Worm (Caenorhabditis elegans) whole organism, L3 larva: Measurements from ENCODE around the gene F20A1.2.
A peak's percentile ranks its signal among the peaks of the same experiment; 100 is the strongest.
"Not testable (repeated sequence)": the region's sequence is repeated elsewhere in the genome, so short reads cannot be mapped to it uniquely, and the experiment has no call there.

Experiments
- R02D3.7 ChIP-seq: fragments of 150-350 bp; optimal IDR thresholded peaks from 2 replicates; lab custom pipeline; 2014; ENCODE audit warnings: missing biosample characterization, missing genetic modification characterization
- ZK546.5 ChIP-seq: sonication (generic microtip); optimal IDR thresholded peaks from 2 replicates; lab custom pipeline; 2017; ENCODE audit warnings: missing biosample characterization, missing genetic modification characterization
- aly-2 ChIP-seq: fragments of 150-350 bp; optimal IDR thresholded peaks from 2 replicates; lab custom pipeline; 2014; ENCODE audit warnings: missing biosample characterization, missing genetic modification characterization
- ama-1 ChIP-seq: fragments of 150-350 bp; optimal IDR thresholded peaks from 2 replicates; lab custom pipeline; 2018
- ceh-16 ChIP-seq: sonication (generic microtip); optimal IDR thresholded peaks from 2 replicates; lab custom pipeline; 2017; ENCODE audit warnings: missing biosample characterization, missing genetic modification characterization
- ceh-28 ChIP-seq: fragments of 150-350 bp; optimal IDR thresholded peaks from 2 replicates; lab custom pipeline; 2014; ENCODE audit warnings: missing biosample characterization, missing genetic modification reagents, missing genetic modification characterization
- ceh-82 ChIP-seq: fragments of 150-350 bp; optimal IDR thresholded peaks from 2 replicates; lab custom pipeline; 2014; ENCODE audit warnings: missing biosample characterization, missing genetic modification characterization
- ceh-9 ChIP-seq: sonication (generic microtip); optimal IDR thresholded peaks from 2 replicates; lab custom pipeline; 2018; ENCODE audit warnings: missing biosample characterization, missing genetic modification characterization
- daf-12 ChIP-seq: fragments of 150-350 bp; optimal IDR thresholded peaks from 2 replicates; lab custom pipeline; 2014; ENCODE audit warnings: missing biosample characterization, missing genetic modification reagents, missing genetic modification characterization
- egl-27 ChIP-seq: sonication (generic microtip); optimal IDR thresholded peaks from 4 replicates; lab custom pipeline; 2017; ENCODE audit warnings: missing biosample characterization, missing genetic modification reagents, missing genetic modification characterization
- egl-5 ChIP-seq: fragments of 150-350 bp; optimal IDR thresholded peaks from 2 replicates; lab custom pipeline; 2017; ENCODE audit warnings: missing biosample characterization, missing genetic modification reagents, missing genetic modification characterization, inconsistent platforms
- elt-1 ChIP-seq: fragments of 150-350 bp; optimal IDR thresholded peaks from 2 replicates; lab custom pipeline; 2014; ENCODE audit warnings: missing biosample characterization, missing genetic modification characterization
- elt-2 ChIP-seq: sonication (generic microtip); optimal IDR thresholded peaks from 2 replicates; lab custom pipeline; 2016; ENCODE audit warnings: missing genetic modification reagents, mild to moderate bottlenecking, missing genetic modification characterization, missing compliant biosample characterization
- elt-3 ChIP-seq, 3 experiments: fragments of 150-350 bp in 1 of 3; sonication (generic microtip) in 2 of 3; optimal IDR thresholded peaks; 2 replicates in 2 of 3; 4 replicates in 1 of 3; lab custom pipeline; 2014 to 2017; ENCODE audit warnings: missing biosample characterization in 3 of 3, missing genetic modification characterization in 3 of 3
- eor-1 ChIP-seq, 2 experiments: fragments of 150-350 bp; optimal IDR thresholded peaks; 2 replicates each; lab custom pipeline; 2014 to 2018; ENCODE audit warnings: missing biosample characterization in 2 of 2, missing genetic modification characterization in 2 of 2
- fkh-2 ChIP-seq: fragments of 150-350 bp; optimal IDR thresholded peaks from 2 replicates; lab custom pipeline; 2014; ENCODE audit warnings: missing biosample characterization, missing genetic modification reagents, missing genetic modification characterization
- fos-1 ChIP-seq: fragments of 150-350 bp; optimal IDR thresholded peaks from 2 replicates; lab custom pipeline; 2014; ENCODE audit warnings: missing biosample characterization, missing genetic modification characterization
- hmg-11 ChIP-seq: sonication (generic microtip); optimal IDR thresholded peaks from 2 replicates; lab custom pipeline; 2016; ENCODE audit warnings: missing genetic modification characterization, missing compliant biosample characterization
- jun-1 ChIP-seq: fragments of 150-350 bp; optimal IDR thresholded peaks from 2 replicates; lab custom pipeline; 2014; ENCODE audit warnings: missing biosample characterization, missing genetic modification reagents, missing genetic modification characterization
- lin-15B ChIP-seq: fragments of 150-350 bp; optimal IDR thresholded peaks from 2 replicates; lab custom pipeline; 2014; ENCODE audit warnings: missing biosample characterization, missing genetic modification characterization
- lin-39 ChIP-seq: fragments of 150-350 bp; optimal IDR thresholded peaks from 2 replicates; lab custom pipeline; 2018; ENCODE audit warnings: missing biosample characterization, missing genetic modification reagents, missing genetic modification characterization
- lsy-12 ChIP-seq: sonication (generic microtip); optimal IDR thresholded peaks from 2 replicates; lab custom pipeline; 2016; ENCODE audit warnings: mild to moderate bottlenecking, missing genetic modification characterization, missing compliant biosample characterization
- mdl-1 ChIP-seq: fragments of 150-350 bp; optimal IDR thresholded peaks from 2 replicates; lab custom pipeline; 2014; ENCODE audit warnings: missing biosample characterization, missing genetic modification characterization
- mml-1 ChIP-seq: fragments of 150-350 bp; sonication (generic microtip); optimal IDR thresholded peaks from 3 replicates; lab custom pipeline; 2014; ENCODE audit warnings: missing biosample characterization, missing genetic modification characterization
- nfya-1 ChIP-seq: sonication (generic microtip); optimal IDR thresholded peaks from 2 replicates; lab custom pipeline; 2017; ENCODE audit warnings: missing genetic modification characterization, mild to moderate bottlenecking, missing compliant biosample characterization, antibody characterized with exemption, moderate library complexity; ENCODE audit not compliant: insufficient read depth
- nhr-11 ChIP-seq: fragments of 150-350 bp; optimal IDR thresholded peaks from 2 replicates; lab custom pipeline; 2014; ENCODE audit warnings: missing biosample characterization, missing genetic modification characterization
- nhr-12 ChIP-seq: fragments of 150-350 bp; optimal IDR thresholded peaks from 2 replicates; lab custom pipeline; 2014; ENCODE audit warnings: missing biosample characterization, missing genetic modification characterization
- nhr-23 ChIP-seq: fragments of 150-350 bp; optimal IDR thresholded peaks from 2 replicates; lab custom pipeline; 2014; ENCODE audit warnings: missing biosample characterization, missing genetic modification reagents, missing genetic modification characterization
- nhr-237 ChIP-seq: fragments of 150-350 bp; optimal IDR thresholded peaks from 2 replicates; lab custom pipeline; 2014; ENCODE audit warnings: missing biosample characterization, missing genetic modification characterization
- nhr-25 ChIP-seq: sonication (generic microtip); optimal IDR thresholded peaks from 2 replicates; lab custom pipeline; 2017; ENCODE audit warnings: missing biosample characterization, missing genetic modification characterization
- nhr-28 ChIP-seq: fragments of 150-350 bp; optimal IDR thresholded peaks from 2 replicates; lab custom pipeline; 2014; ENCODE audit warnings: missing biosample characterization, missing genetic modification characterization
- nhr-43 ChIP-seq: sonication (generic microtip); optimal IDR thresholded peaks from 2 replicates; lab custom pipeline; 2016; ENCODE audit warnings: mild to moderate bottlenecking, missing genetic modification characterization, missing compliant biosample characterization; ENCODE audit not compliant: poor library complexity, severe bottlenecking
- nhr-67 ChIP-seq: fragments of 150-350 bp; optimal IDR thresholded peaks from 2 replicates; lab custom pipeline; 2014; ENCODE audit warnings: missing biosample characterization, missing genetic modification characterization
- nhr-76 ChIP-seq: fragments of 150-350 bp; sonication (generic microtip); optimal IDR thresholded peaks from 5 replicates; lab custom pipeline; 2014; ENCODE audit warnings: missing biosample characterization, missing genetic modification characterization
- nhr-77 ChIP-seq: fragments of 150-350 bp; optimal IDR thresholded peaks from 2 replicates; lab custom pipeline; 2014; ENCODE audit warnings: missing biosample characterization, missing genetic modification characterization
- pha-4 ChIP-seq: fragments of 150-350 bp; optimal IDR thresholded peaks from 2 replicates; lab custom pipeline; 2014; ENCODE audit warnings: missing biosample characterization, missing genetic modification reagents, missing genetic modification characterization
- pqm-1 ChIP-seq: fragments of 150-350 bp; optimal IDR thresholded peaks from 2 replicates; lab custom pipeline; 2017; ENCODE audit warnings: missing biosample characterization, missing genetic modification characterization, inconsistent platforms
- sea-2 ChIP-seq: fragments of 150-350 bp; sonication (generic microtip); optimal IDR thresholded peaks from 4 replicates; lab custom pipeline; 2014; ENCODE audit warnings: missing biosample characterization, missing genetic modification reagents, missing genetic modification characterization
- skn-1 ChIP-seq: fragments of 150-350 bp; optimal IDR thresholded peaks from 2 replicates; lab custom pipeline; 2014; ENCODE audit warnings: missing biosample characterization, missing genetic modification characterization
- snpc-4 ChIP-seq: fragments of 150-350 bp; optimal IDR thresholded peaks from 2 replicates; lab custom pipeline; 2014; ENCODE audit warnings: missing biosample characterization, missing genetic modification characterization
- tbx-2 ChIP-seq: sonication (generic microtip); optimal IDR thresholded peaks from 2 replicates; lab custom pipeline; 2016; ENCODE audit warnings: mild to moderate bottlenecking, missing genetic modification characterization, missing compliant biosample characterization
- unc-39 ChIP-seq: sonication (generic microtip); optimal IDR thresholded peaks from 4 replicates; lab custom pipeline; 2017; ENCODE audit warnings: missing biosample characterization, missing genetic modification characterization
- unc-62 ChIP-seq: fragments of 150-350 bp; sonication (generic microtip); optimal IDR thresholded peaks from 4 replicates; lab custom pipeline; 2014; ENCODE audit warnings: missing biosample characterization, missing genetic modification reagents, missing genetic modification characterization
- zag-1 ChIP-seq: fragments of 150-350 bp; optimal IDR thresholded peaks from 2 replicates; lab custom pipeline; 2014; ENCODE audit warnings: missing biosample characterization, missing genetic modification characterization
- ztf-11 ChIP-seq: fragments of 150-350 bp; optimal IDR thresholded peaks from 2 replicates; lab custom pipeline; 2014; ENCODE audit warnings: missing biosample characterization, missing genetic modification characterization
- ztf-4 ChIP-seq: fragments of 150-350 bp; optimal IDR thresholded peaks from 2 replicates; lab custom pipeline; 2014; ENCODE audit warnings: missing biosample characterization, missing genetic modification characterization

The F20A1.2 gene

ce11 chrV:7054598-7054997 is 8.5 kb downstream of the F20A1.2 start, which contains the start of gene spig-8:
Gene spig-8 (plus strand): TSS chrV:7054898.
- TF ChIP-seq unc-62 (GFP tag; lab: Kevin White, UChicago) (no peak), zag-1 (no peak), pqm-1 (no peak), pha-4 (no peak), mml-1 (tag; lab: Kevin White, UChicago) (no peak), aly-2 (no peak), fos-1 (tag; lab: Kevin White, UChicago) (no peak), mdl-1 (tag; lab: Kevin White, UChicago) (no peak), R02D3.7 (tag; lab: Kevin White, UChicago) (no peak), daf-12 (tag; lab: Kevin White, UChicago) (no peak), ceh-82 (tag; lab: Kevin White, UChicago) (no peak)

- TF ChIP-seq ceh-9 (tag; lab: Kevin White, UChicago); pha-4; lsy-12 (tag; lab: Kevin White, UChicago): not testable (repeated sequence)
Measured at ce11 chrV:7057795-7058194, 11.7 kb downstream of the F20A1.2 start, which contains the start of gene Y57E12AL.2. Gene Y57E12AL.2 (plus strand): TSS chrV:7058095.

ce11 chrV:7059350-7059749 is 13.2 kb downstream of the F20A1.2 start, which contains the start of gene mdt-6:
Gene mdt-6 (minus strand): TSS chrV:7059624.
- TF ChIP-seq ama-1 (lab: Kevin White, UChicago) (peak; percentile 51), elt-1 (no peak), ceh-28 (tag; lab: Kevin White, UChicago) (no peak), pha-4 (no peak), ceh-82 (tag; lab: Kevin White, UChicago) (no peak), pqm-1 (no peak)

- TF ChIP-seq lin-15B (tag; lab: Kevin White, UChicago): peak; percentile 70
- TF ChIP-seq ceh-82 (tag; lab: Kevin White, UChicago): no peak
- TF ChIP-seq fkh-2: no peak
- no peak for TF ChIP-seq mml-1 (tag; lab: Kevin White, UChicago)
- TF ChIP-seq snpc-4 (tag; lab: Kevin White, UChicago): peak; percentile 93
- no peak for TF ChIP-seq aly-2
- TF ChIP-seq elt-1: no peak
- peak; percentile 86 for TF ChIP-seq ceh-28 (tag; lab: Kevin White, UChicago)
- TF ChIP-seq unc-62 (GFP tag; lab: Kevin White, UChicago): no peak
- TF ChIP-seq pqm-1: peak; percentile 33
- TF ChIP-seq ZK546.5: no peak
- peak; percentile 78 for TF ChIP-seq egl-5 (tag; lab: Kevin White, UChicago)
- no peak for TF ChIP-seq ceh-9 (tag; lab: Kevin White, UChicago)
- TF ChIP-seq fos-1 (tag; lab: Kevin White, UChicago): no peak
- no peak for TF ChIP-seq ztf-11 (tag; lab: Kevin White, UChicago)
- peak; percentile 11 for TF ChIP-seq nhr-77 (tag; lab: Kevin White, UChicago)
- TF ChIP-seq daf-12 (tag; lab: Kevin White, UChicago): no peak
- TF ChIP-seq ztf-4 (tag; lab: Kevin White, UChicago): peak; percentile 26
- TF ChIP-seq R02D3.7 (tag; lab: Kevin White, UChicago): peak; percentile 35
- peak; percentile 57 for TF ChIP-seq hmg-11
- peak; percentile 81 for TF ChIP-seq pha-4
- TF ChIP-seq tbx-2 (tag; lab: Kevin White, UChicago): peak; percentile 50
- TF ChIP-seq nhr-12 (tag; lab: Kevin White, UChicago): no peak
- no peak for TF ChIP-seq unc-39 (tag; lab: Kevin White, UChicago)
- TF ChIP-seq nhr-11: no peak
- peak; percentile 90 for TF ChIP-seq nhr-25 (tag; lab: Kevin White, UChicago)
- TF ChIP-seq sea-2 (GFP tag; lab: Kevin White, UChicago): no peak
- TF ChIP-seq elt-3 (tag; optimal IDR thresholded peaks at IDR 0.05; lab: Kevin White, UChicago): no peak
- peak; percentile 92 for TF ChIP-seq nhr-23
- peak; percentile 69 for TF ChIP-seq jun-1 (tag; lab: Kevin White, UChicago)
- peak; percentile 31 for TF ChIP-seq ama-1 (lab: Kevin White, UChicago)
- no peak for TF ChIP-seq ceh-16 (tag; lab: Kevin White, UChicago)
- TF ChIP-seq mdl-1 (tag; lab: Kevin White, UChicago): no peak
- peak; percentile 58 for TF ChIP-seq lin-39 (tag; lab: Kevin White, UChicago)
- TF ChIP-seq nhr-67 (tag; lab: Kevin White, UChicago): no peak
- TF ChIP-seq nfya-1 (tag; lab: Kevin White, UChicago): peak; percentile 78
- no peak for TF ChIP-seq nhr-76
- peak; percentile 88 for TF ChIP-seq nhr-43
- no peak for TF ChIP-seq nhr-28 (tag; lab: Kevin White, UChicago)
- no peak for TF ChIP-seq eor-1 (tag; optimal IDR thresholded peaks at IDR 0.05; lab: Kevin White, UChicago)
- no peak for TF ChIP-seq egl-27 (tag; lab: Kevin White, UChicago)
- TF ChIP-seq elt-2 (tag; lab: Kevin White, UChicago): peak; percentile 48
- peak; percentile 95 for TF ChIP-seq skn-1 (tag; lab: Kevin White, UChicago)
- TF ChIP-seq nhr-237: no peak
- no peak for TF ChIP-seq zag-1
Measured at ce11 chrV:7060396-7060795, 14.3 kb downstream of the F20A1.2 start, which contains the start of the genes Y57E12AL.6 and Y57E12AL.1. Gene Y57E12AL.6 (minus strand): TSS chrV:7060470. Gene Y57E12AL.1 (plus strand): TSS chrV:7060530.
